Worm (Caenorhabditis elegans) whole organism, young adult: ENCODE measurements around the gene F36G9.13.

ENCODE experiments used
- B0035.1 ChIP-seq: sonication (generic microtip); optimal IDR thresholded peaks from 2 replicates; lab custom pipeline; 2016; ENCODE audit warnings: missing genetic modification characterization, mild to moderate bottlenecking, missing compliant biosample characterization, missing genotype, missing genetic modification reagents
- F10E7.11 ChIP-seq: sonication (generic microtip); optimal IDR thresholded peaks from 2 replicates; lab custom pipeline; 2017; ENCODE audit warnings: mild to moderate bottlenecking, missing genetic modification characterization, moderate library complexity, missing compliant biosample characterization
- F39B2.1 ChIP-seq: fragments of 200-800 bp; sonication (Bioruptor generic); IDR thresholded peaks from 2 replicates; pipeline ENCODE4 v1.3.6; 2022; ENCODE audit warnings: missing genetic modification reagents, missing genetic modification characterization, missing compliant biosample characterization
- T26A5.8 ChIP-seq: sonication (generic microtip); optimal IDR thresholded peaks from 2 replicates; lab custom pipeline; 2016; ENCODE audit warnings: missing genetic modification characterization, missing compliant biosample characterization
- Y53G8AR.9 ChIP-seq: fragments of 200-800 bp; sonication (Bioruptor generic); conservative IDR thresholded peaks from 2 replicates; pipeline ENCODE4 v1.3.6; 2022; ENCODE audit warnings: missing genetic modification reagents, missing genetic modification characterization, missing compliant biosample characterization
- ZK185.1 ChIP-seq: sonication (generic microtip); optimal IDR thresholded peaks from 2 replicates; lab custom pipeline; 2016; ENCODE audit warnings: mild to moderate bottlenecking, missing genetic modification characterization, missing compliant biosample characterization; ENCODE audit not compliant: poor library complexity, severe bottlenecking
- atf-7 ChIP-seq: sonication (generic microtip); optimal IDR thresholded peaks from 2 replicates; lab custom pipeline; 2017; ENCODE audit warnings: mild to moderate bottlenecking, missing genetic modification characterization, missing compliant biosample characterization
- attf-5 ChIP-seq: fragments of 200-800 bp; sonication (Bioruptor generic); optimal IDR thresholded peaks from 2 replicates; lab custom pipeline; 2018; ENCODE audit warnings: mild to moderate bottlenecking, missing genetic modification characterization, missing compliant biosample characterization
- ccch-3 ChIP-seq: fragments of 200-800 bp; sonication (Bioruptor generic); optimal IDR thresholded peaks from 2 replicates; lab custom pipeline; 2018; ENCODE audit warnings: mild to moderate bottlenecking, missing genetic modification characterization, missing compliant biosample characterization
- cebp-2 ChIP-seq: fragments of 200-800 bp; sonication (Bioruptor generic); IDR thresholded peaks from 2 replicates; pipeline ENCODE4 v1.3.6; 2022; ENCODE audit warnings: missing genetic modification characterization, missing compliant biosample characterization
- ceh-27 ChIP-seq: fragments of 200-800 bp; sonication (Bioruptor generic); optimal IDR thresholded peaks from 2 replicates; lab custom pipeline; 2018; ENCODE audit warnings: mild to moderate bottlenecking, missing genetic modification characterization, moderate library complexity, missing compliant biosample characterization
- ceh-79 ChIP-seq: sonication (generic microtip); optimal IDR thresholded peaks from 2 replicates; lab custom pipeline; 2017; ENCODE audit warnings: mild to moderate bottlenecking, missing genetic modification characterization, missing compliant biosample characterization
- chd-7 ChIP-seq: sonication (generic microtip); optimal IDR thresholded peaks from 2 replicates; lab custom pipeline; 2016; ENCODE audit warnings: mild to moderate bottlenecking, missing genetic modification characterization, moderate library complexity, missing compliant biosample characterization
- dox-1 ChIP-seq: fragments of 200-800 bp; sonication (Bioruptor generic); IDR thresholded peaks from 2 replicates; pipeline ENCODE4 v1.3.6; 2022; ENCODE audit warnings: missing genetic modification reagents, missing genetic modification characterization, missing compliant biosample characterization
- dpl-1 ChIP-seq: fragments of 150-350 bp; optimal IDR thresholded peaks from 2 replicates; lab custom pipeline; 2014; ENCODE audit warnings: missing biosample characterization, missing genetic modification reagents, missing genetic modification characterization
- efl-1 ChIP-seq: fragments of 150-350 bp; optimal IDR thresholded peaks from 2 replicates; lab custom pipeline; 2014; ENCODE audit warnings: missing biosample characterization, missing genetic modification reagents, missing genetic modification characterization
- egl-44 ChIP-seq: fragments of 200-800 bp; sonication (Bioruptor generic); IDR thresholded peaks from 2 replicates; pipeline ENCODE4 v1.3.6; 2022; ENCODE audit warnings: missing genetic modification reagents, missing genetic modification characterization, missing compliant biosample characterization
- lag-1 ChIP-seq: fragments of 200-800 bp; sonication (Bioruptor generic); IDR thresholded peaks from 2 replicates; pipeline ENCODE4 v1.3.6; 2022; ENCODE audit warnings: missing genetic modification reagents, missing genetic modification characterization, missing compliant biosample characterization
- let-526 ChIP-seq: fragments of 200-800 bp; sonication (Bioruptor generic); IDR thresholded peaks from 2 replicates; pipeline ENCODE4 v1.3.6; 2022; ENCODE audit warnings: missing genetic modification reagents, missing genetic modification characterization, missing compliant biosample characterization
- let-607 ChIP-seq, 2 experiments: fragments of 200-800 bp in 1 of 2; sonication (Bioruptor generic) in 1 of 2; sonication (generic microtip) in 1 of 2; optimal IDR thresholded peaks; 2 replicates each; lab custom pipeline; 2016 to 2018; ENCODE audit warnings: mild to moderate bottlenecking in 2 of 2, missing compliant biosample characterization in 2 of 2, missing genetic modification characterization in 2 of 2, moderate library complexity in 2 of 2, missing genotype in 1 of 2
- lin-26 ChIP-seq: fragments of 200-800 bp; sonication (Bioruptor generic); IDR thresholded peaks from 2 replicates; pipeline ENCODE4 v1.3.6; 2022; ENCODE audit warnings: missing genetic modification reagents, missing genetic modification characterization, missing compliant biosample characterization
- lin-54 ChIP-seq: fragments of 200-800 bp; sonication (Bioruptor generic); optimal IDR thresholded peaks from 2 replicates; lab custom pipeline; 2018; ENCODE audit warnings: mild to moderate bottlenecking, missing genetic modification characterization, missing compliant biosample characterization
- lsl-1 ChIP-seq: fragments of 200-800 bp; sonication (Bioruptor generic); optimal IDR thresholded peaks from 2 replicates; lab custom pipeline; 2018; ENCODE audit warnings: mild to moderate bottlenecking, missing genetic modification characterization, moderate library complexity, missing compliant biosample characterization
- lsy-27 ChIP-seq: sonication (generic microtip); optimal IDR thresholded peaks from 2 replicates; lab custom pipeline; 2017; ENCODE audit warnings: missing genetic modification characterization, mild to moderate bottlenecking, missing compliant biosample characterization, antibody characterized with exemption, missing genotype, borderline replicate concordance; ENCODE audit not compliant: insufficient read depth
- nfya-1 ChIP-seq: sonication (generic microtip); optimal IDR thresholded peaks from 2 replicates; lab custom pipeline; 2017; ENCODE audit warnings: antibody characterized with exemption, missing compliant biosample characterization, missing genetic modification characterization, borderline replicate concordance; ENCODE audit not compliant: insufficient read depth
- nhr-179 ChIP-seq: sonication (generic microtip); optimal IDR thresholded peaks from 2 replicates; lab custom pipeline; 2016; ENCODE audit warnings: mild to moderate bottlenecking, missing genetic modification characterization, missing compliant biosample characterization
- nhr-80 ChIP-seq: sonication (generic microtip); optimal IDR thresholded peaks from 2 replicates; lab custom pipeline; 2016; ENCODE audit warnings: missing genetic modification characterization, missing compliant biosample characterization
- rec-8 ChIP-seq, 2 experiments: sonication (generic microtip); optimal IDR thresholded peaks; 2 replicates each; lab custom pipeline; 2016; ENCODE audit warnings: mild to moderate bottlenecking in 2 of 2, missing genetic modification characterization in 2 of 2, missing genetic modification reagents in 2 of 2, missing genotype in 2 of 2, missing biosample characterization in 1 of 2, missing compliant biosample characterization in 1 of 2, moderate library complexity in 1 of 2
- repo-1 ChIP-seq: sonication (generic microtip); optimal IDR thresholded peaks from 2 replicates; lab custom pipeline; 2017; ENCODE audit warnings: mild to moderate bottlenecking, missing genetic modification characterization, missing compliant biosample characterization
- tbp1 ChIP-seq: fragments of 200-800 bp; sonication (Bioruptor generic); optimal IDR thresholded peaks from 2 replicates; lab custom pipeline; 2018; ENCODE audit warnings: mild to moderate bottlenecking, missing genetic modification characterization, missing compliant biosample characterization
- tbx-9 ChIP-seq: sonication (generic microtip); optimal IDR thresholded peaks from 2 replicates; lab custom pipeline; 2016; ENCODE audit warnings: borderline replicate concordance, missing genetic modification characterization, inconsistent platforms, missing compliant biosample characterization
- tlf-1 ChIP-seq: fragments of 200-800 bp; sonication (Bioruptor generic); optimal IDR thresholded peaks from 2 replicates; lab custom pipeline; 2018; ENCODE audit warnings: mild to moderate bottlenecking, missing genetic modification characterization, missing compliant biosample characterization
- unc-130 ChIP-seq: sonication (generic microtip); optimal IDR thresholded peaks from 2 replicates; lab custom pipeline; 2016; ENCODE audit warnings: missing genetic modification reagents, missing genetic modification characterization, missing compliant biosample characterization
- ztf-26 ChIP-seq: sonication (generic microtip); optimal IDR thresholded peaks from 2 replicates; lab custom pipeline; 2017; ENCODE audit warnings: missing genetic modification characterization, missing compliant biosample characterization

Gene F36G9.13

DNA sequence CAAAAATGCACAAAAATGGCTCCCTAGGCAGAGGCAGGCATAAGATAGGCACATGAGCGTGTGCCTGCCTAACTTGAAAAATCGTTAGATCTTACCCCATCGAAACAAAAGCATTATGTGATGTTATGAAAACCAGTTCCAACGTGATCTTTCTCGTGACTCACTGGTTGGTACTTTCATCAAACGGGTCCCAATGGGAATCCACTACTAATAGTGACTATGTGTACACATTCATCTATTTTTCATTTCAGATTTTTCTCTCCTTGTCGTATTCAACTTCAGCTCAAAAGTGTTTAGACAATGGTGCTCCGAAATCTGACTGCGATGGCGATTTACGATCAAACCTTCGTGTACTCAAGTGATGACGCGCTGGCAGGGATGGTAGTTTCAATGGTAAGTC, 34.6 kb downstream of the F36G9.13 start, which contains the start of gene srx-43:
Gene srx-43, plus strand, starts transcription at position 301 of the 400 bp plus-strand sequence.
- no peak for TF ChIP-seq dpl-1 (GFP tag; lab: Kevin White, UChicago)
- TF ChIP-seq F10E7.11 (tag; lab: Kevin White, UChicago): no peak
- TF ChIP-seq lsy-27 (tag; lab: Kevin White, UChicago): no peak
- no peak for TF ChIP-seq atf-7 (tag; lab: Kevin White, UChicago)
- TF ChIP-seq nfya-1: no peak

ce11 chrV:16020042-16020441, 36.9 kb downstream of the F36G9.13 start, which contains the start of gene srx-44:
srx-44 (plus strand) TSS chrV:16020342.
- TF ChIP-seq nhr-80 (no peak), lsl-1 (GFP tag; lab: Kevin White, UChicago) (no peak), ccch-3 (GFP tag; lab: Kevin White, UChicago) (no peak), repo-1 (tag; lab: Kevin White, UChicago) (no peak), cebp-2 (GFP tag; lab: Robert Waterston, UW) (no peak), tlf-1 (GFP tag; lab: Kevin White, UChicago) (no peak), lin-26 (GFP tag; lab: Robert Waterston, UW) (no peak), chd-7 (tag; lab: Kevin White, UChicago) (no peak), let-526 (GFP tag; lab: Robert Waterston, UW) (no peak), attf-5 (GFP tag; lab: Kevin White, UChicago) (no peak), lag-1 (no peak), egl-44 (GFP tag; lab: Robert Waterston, UW) (no peak), let-607 (tag; optimal IDR thresholded peaks at IDR 0.05; lab: Kevin White, UChicago) (no peak), nhr-179 (no peak), ceh-79 (tag; lab: Kevin White, UChicago) (no peak), Y53G8AR.9 (GFP tag; lab: Robert Waterston, UW) (no peak), tbp1 (GFP tag; lab: Kevin White, UChicago) (no peak), B0035.1 (tag; lab: Kevin White, UChicago) (no peak), F39B2.1 (GFP tag; lab: Robert Waterston, UW) (no peak)

DNA sequence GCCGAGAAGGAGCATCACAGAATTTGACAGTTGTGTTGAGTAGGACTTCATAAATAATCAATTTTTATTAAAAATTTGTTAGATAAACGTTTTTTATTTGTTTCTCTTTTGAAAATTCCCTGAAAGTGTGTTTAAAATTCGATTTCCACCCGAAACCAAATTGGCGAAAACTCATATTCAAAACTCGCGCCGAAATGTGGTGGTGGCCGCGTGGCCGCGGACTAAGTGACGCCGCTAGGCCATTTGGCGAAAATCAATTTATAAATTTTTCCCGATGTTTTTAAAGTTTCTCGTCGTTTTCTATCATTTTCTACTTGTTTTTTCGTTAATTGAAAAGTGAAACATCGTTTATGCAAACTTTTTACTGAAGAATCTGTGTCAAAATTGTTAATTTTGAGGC, 39.5 kb downstream of the F36G9.13 start:
- TF ChIP-seq efl-1 (GFP tag; lab: Kevin White, UChicago): peak; percentile 59
- TF ChIP-seq lin-26 (GFP tag; lab: Robert Waterston, UW): no peak
- TF ChIP-seq T26A5.8: no peak
- peak; percentile 90 for TF ChIP-seq lin-54 (GFP tag; lab: Kevin White, UChicago)
- no peak for TF ChIP-seq lsy-27 (tag; lab: Kevin White, UChicago)
- TF ChIP-seq unc-130 (GFP tag; lab: Kevin White, UChicago): no peak
- no peak for TF ChIP-seq atf-7 (tag; lab: Kevin White, UChicago)
- TF ChIP-seq egl-44 (GFP tag; lab: Robert Waterston, UW): 0 out of 2 replicates have a peak, but pooled peaks have one; percentile 25
- 0 out of 2 replicates have a peak, but pooled peaks have one; percentile 26 for TF ChIP-seq dox-1
- TF ChIP-seq ceh-27 (GFP tag; lab: Kevin White, UChicago): peak; percentile 62
- no peak for TF ChIP-seq ztf-26 (tag; lab: Kevin White, UChicago)
- no peak for TF ChIP-seq ceh-79 (tag; lab: Kevin White, UChicago)
- TF ChIP-seq dpl-1 (GFP tag; lab: Kevin White, UChicago): peak; percentile 59
- TF ChIP-seq ZK185.1 (tag; lab: Kevin White, UChicago): peak; percentile 47
- peak; percentile 16 for TF ChIP-seq lsl-1 (GFP tag; lab: Kevin White, UChicago)
- no peak for TF ChIP-seq tbx-9
- TF ChIP-seq rec-8 (tag; optimal IDR thresholded peaks at IDR 0.05; lab: Kevin White, UChicago): no peak
